Worm (Caenorhabditis elegans) whole organism, L2 larva: ENCODE measurements around the gene Y54G2A.77.

Experiments
- mdl-1 ChIP-seq, 2 experiments: fragments of 150-350 bp in 1 of 2; sonication (generic microtip) in 1 of 2; optimal IDR thresholded peaks; 2 replicates each; lab custom pipeline; 2017; ENCODE audit warnings: missing biosample characterization in 2 of 2, missing genetic modification characterization in 2 of 2
- snpc-4 ChIP-seq: fragments of 150-350 bp; optimal IDR thresholded peaks from 2 replicates; lab custom pipeline; 2014; ENCODE audit warnings: missing biosample characterization, missing genetic modification characterization

- no peak for TF ChIP-seq mdl-1 (tag; optimal IDR thresholded peaks at IDR 0.05; lab: Kevin White, UChicago)
- no peak for TF ChIP-seq snpc-4
Measured at ce11 chrIV:2758079-2758478, 4.4 kb upstream of the Y54G2A.77 start.
